Worm (Caenorhabditis elegans): Measurements from ENCODE around the gene arx-2.
A peak's percentile ranks its signal among the peaks of the same experiment; 100 is the strongest.

Gene arx-2

DNA sequence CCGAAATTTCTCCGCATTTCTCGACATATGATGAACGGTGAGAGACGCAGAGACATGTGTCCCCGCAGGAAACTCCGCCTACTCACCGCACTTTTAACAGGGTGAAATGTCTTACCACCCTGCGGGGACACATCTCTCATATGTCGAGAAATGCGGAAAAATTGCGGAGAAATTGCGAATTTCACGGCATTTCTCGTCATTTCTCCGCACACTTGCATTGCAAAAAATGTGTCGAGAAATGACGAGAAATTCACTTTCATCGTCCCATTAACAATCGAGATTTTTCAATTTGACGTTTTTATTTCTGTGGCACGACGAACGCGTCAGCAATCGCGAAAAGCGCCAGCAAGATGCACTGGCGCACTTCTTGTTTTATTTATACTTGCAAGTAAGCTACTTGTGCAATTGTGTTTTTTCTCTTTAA, 3.8 kb upstream of the arx-2 start, which contains the start of gene K07C5.13:
Gene K07C5.13 (plus strand): TSS at position 151 of the 424 bp plus-strand sequence.
- peak; percentile 44; the same call in 1 of the 2 replicates for TF ChIP-seq ztf-29 (GFP tag; IDR thresholded peaks at IDR 0.05)
- TF ChIP-seq flt-1 (GFP tag; IDR thresholded peaks at IDR 0.05), result peak; percentile 77
- TF ChIP-seq ztf-23 (GFP tag; IDR thresholded peaks at IDR 0.05), result peak; percentile 79; the same call in 1 of the 2 replicates

DNA sequence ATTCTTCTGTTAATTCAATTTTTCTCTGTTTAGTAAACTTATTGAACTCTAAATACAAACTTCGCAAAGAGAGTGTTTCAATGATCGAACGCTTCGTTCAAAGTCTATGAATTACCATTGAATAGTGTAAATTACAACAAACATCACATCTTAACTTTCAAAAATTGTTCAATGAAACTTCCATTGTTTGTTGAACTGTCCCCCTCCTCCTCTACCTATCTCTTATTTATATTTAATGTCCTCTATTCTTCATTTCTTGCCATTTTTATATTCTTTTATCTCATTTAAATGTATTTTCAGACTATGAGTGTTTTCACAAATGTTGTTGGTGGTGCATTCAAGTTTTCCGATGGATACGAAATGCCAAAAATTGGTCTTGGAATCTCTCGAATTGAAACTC, 1.0 kb upstream of the arx-2 start, which contains the start of gene K07C5.2:
Gene K07C5.2 (plus strand): TSS at position 301 of the 400 bp plus-strand sequence.
- TF ChIP-seq klf-2 (GFP tag; conservative IDR thresholded peaks at IDR 0.05) (no peak), flt-1 (GFP tag; IDR thresholded peaks at IDR 0.05) (no peak), T22C8.4 (GFP tag; IDR thresholded peaks at IDR 0.05) (no peak), med-1 (GFP tag; optimal IDR thresholded peaks at IDR 0.05; ENCODE audit: insufficient read depth) (no peak), tab-1 (GFP tag; IDR thresholded peaks at IDR 0.05) (no peak), cog-1 (tag; optimal IDR thresholded peaks at IDR 0.05) (no peak), ref-1 (GFP tag; conservative IDR thresholded peaks at IDR 0.05) (no peak), ztf-23 (GFP tag; IDR thresholded peaks at IDR 0.05) (no peak), ztf-29 (GFP tag; IDR thresholded peaks at IDR 0.05) (no peak)

DNA sequence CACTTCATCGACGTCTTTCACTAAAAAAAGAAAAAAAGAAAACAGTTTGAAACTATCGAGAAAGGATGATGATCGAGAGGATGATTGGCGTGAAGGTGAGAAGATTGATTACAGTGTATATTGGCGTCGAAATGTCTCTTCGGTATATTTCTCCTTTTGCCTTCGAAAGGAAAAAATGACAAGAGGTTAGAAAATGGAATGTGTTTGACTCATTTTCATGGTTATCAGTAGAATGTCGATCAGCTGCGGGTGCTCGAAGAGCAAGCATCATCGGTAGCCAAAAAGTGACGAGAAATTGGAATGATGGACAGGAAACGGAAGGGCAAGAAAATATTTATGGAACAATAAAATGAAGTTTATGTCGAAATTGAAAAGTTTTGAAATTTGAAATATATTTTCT, 4.3 kb downstream of the arx-2 start:
- TF ChIP-seq med-1 (GFP tag; optimal IDR thresholded peaks at IDR 0.05; ENCODE audit: insufficient read depth), result no peak
- TF ChIP-seq ztf-29 (GFP tag; IDR thresholded peaks at IDR 0.05), result no peak
- no peak for TF ChIP-seq flt-1 (GFP tag; IDR thresholded peaks at IDR 0.05)
- TF ChIP-seq ztf-23 (GFP tag; IDR thresholded peaks at IDR 0.05), result no peak
- no peak for TF ChIP-seq ref-1 (GFP tag; conservative IDR thresholded peaks at IDR 0.05)
- TF ChIP-seq cog-1 (tag; optimal IDR thresholded peaks at IDR 0.05), result no peak
- no peak for TF ChIP-seq klf-2 (GFP tag; conservative IDR thresholded peaks at IDR 0.05)
- TF ChIP-seq tab-1 (GFP tag; IDR thresholded peaks at IDR 0.05), result no peak
- TF ChIP-seq T22C8.4 (GFP tag; IDR thresholded peaks at IDR 0.05), result no peak

DNA sequence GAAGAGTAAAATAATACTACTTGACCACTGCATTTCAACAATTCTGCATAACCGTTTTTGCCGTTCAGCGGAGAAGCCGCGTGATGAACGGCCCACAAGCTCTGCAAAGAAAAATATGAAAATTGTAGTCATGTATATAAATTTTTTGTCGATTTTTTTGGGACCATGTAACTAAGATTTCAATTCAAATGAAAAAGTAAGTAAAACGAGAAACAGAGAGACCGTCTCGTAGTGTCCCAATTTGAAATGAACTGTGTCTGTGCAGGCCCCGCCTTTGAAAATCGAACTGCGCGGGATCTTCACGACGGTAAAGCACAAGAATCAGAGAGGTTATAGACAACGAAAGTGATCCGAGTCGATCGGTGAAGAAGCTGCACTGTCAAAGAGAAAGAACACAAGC, 6.1 kb downstream of the arx-2 start, which contains the start of gene crm-1:
Gene crm-1 (minus strand): TSS at position 101 of the 400 bp plus-strand sequence.
- no peak for TF ChIP-seq tab-1 (GFP tag; IDR thresholded peaks at IDR 0.05)
- TF ChIP-seq ref-1 (GFP tag; conservative IDR thresholded peaks at IDR 0.05), result no peak
- no peak for TF ChIP-seq T22C8.4 (GFP tag; IDR thresholded peaks at IDR 0.05)
- no peak for TF ChIP-seq med-1 (GFP tag; optimal IDR thresholded peaks at IDR 0.05; ENCODE audit: insufficient read depth)
- TF ChIP-seq ztf-23 (GFP tag; IDR thresholded peaks at IDR 0.05), result no peak
- no peak for TF ChIP-seq ztf-29 (GFP tag; IDR thresholded peaks at IDR 0.05)

DNA sequence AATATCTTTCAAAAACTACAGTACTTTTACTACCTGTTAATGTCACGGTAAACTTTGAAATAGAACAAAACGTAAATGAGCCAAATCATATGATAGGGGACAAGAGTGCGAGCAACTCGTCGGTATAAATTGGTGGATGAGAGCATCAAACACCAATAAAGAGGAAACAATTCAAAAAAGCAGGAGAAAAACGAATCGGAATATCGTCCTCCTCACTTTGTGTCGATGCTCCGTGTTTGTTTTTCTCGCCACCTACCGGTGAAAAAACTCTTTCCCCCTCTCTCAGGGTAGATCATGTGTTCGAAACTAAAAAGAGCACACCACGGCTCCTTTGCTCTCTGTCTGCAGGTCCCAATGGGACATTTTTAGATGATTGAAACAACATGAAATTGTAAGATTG, 10.1 kb downstream of the arx-2 start:
- TF ChIP-seq tab-1 (GFP tag; IDR thresholded peaks at IDR 0.05) (no peak), ztf-23 (GFP tag; IDR thresholded peaks at IDR 0.05) (no peak), cog-1 (tag; optimal IDR thresholded peaks at IDR 0.05) (no peak), ztf-29 (GFP tag; IDR thresholded peaks at IDR 0.05) (no peak), klf-2 (GFP tag; conservative IDR thresholded peaks at IDR 0.05) (no peak), med-1 (GFP tag; optimal IDR thresholded peaks at IDR 0.05; ENCODE audit: insufficient read depth) (no peak), ref-1 (GFP tag; conservative IDR thresholded peaks at IDR 0.05) (no peak), flt-1 (GFP tag; IDR thresholded peaks at IDR 0.05) (no peak), T22C8.4 (GFP tag; IDR thresholded peaks at IDR 0.05) (no peak)

DNA sequence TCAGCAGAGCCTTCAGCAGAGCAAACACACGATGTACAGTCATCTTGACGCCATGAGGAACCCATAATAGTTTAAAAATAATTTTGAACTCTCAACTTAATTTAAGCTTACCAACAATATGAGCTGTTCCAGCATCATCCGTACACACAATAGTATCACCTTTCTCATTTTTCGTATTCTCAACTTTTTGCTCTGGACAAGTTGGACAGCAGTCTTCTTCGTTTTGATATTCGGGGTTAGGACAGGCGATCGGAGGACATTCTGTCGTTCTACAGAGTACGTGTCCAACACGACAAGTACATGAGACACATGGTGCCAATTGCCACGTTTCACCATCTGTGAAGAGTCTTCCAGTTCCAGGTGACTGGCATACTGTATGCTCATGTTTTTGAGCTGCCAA, 14.6 kb downstream of the arx-2 start:
- no peak for TF ChIP-seq ztf-23 (GFP tag; IDR thresholded peaks at IDR 0.05)
- TF ChIP-seq T22C8.4 (GFP tag; IDR thresholded peaks at IDR 0.05), result no peak
- TF ChIP-seq med-1 (GFP tag; optimal IDR thresholded peaks at IDR 0.05; ENCODE audit: insufficient read depth), result no peak
- TF ChIP-seq flt-1 (GFP tag; IDR thresholded peaks at IDR 0.05), result no peak

DNA sequence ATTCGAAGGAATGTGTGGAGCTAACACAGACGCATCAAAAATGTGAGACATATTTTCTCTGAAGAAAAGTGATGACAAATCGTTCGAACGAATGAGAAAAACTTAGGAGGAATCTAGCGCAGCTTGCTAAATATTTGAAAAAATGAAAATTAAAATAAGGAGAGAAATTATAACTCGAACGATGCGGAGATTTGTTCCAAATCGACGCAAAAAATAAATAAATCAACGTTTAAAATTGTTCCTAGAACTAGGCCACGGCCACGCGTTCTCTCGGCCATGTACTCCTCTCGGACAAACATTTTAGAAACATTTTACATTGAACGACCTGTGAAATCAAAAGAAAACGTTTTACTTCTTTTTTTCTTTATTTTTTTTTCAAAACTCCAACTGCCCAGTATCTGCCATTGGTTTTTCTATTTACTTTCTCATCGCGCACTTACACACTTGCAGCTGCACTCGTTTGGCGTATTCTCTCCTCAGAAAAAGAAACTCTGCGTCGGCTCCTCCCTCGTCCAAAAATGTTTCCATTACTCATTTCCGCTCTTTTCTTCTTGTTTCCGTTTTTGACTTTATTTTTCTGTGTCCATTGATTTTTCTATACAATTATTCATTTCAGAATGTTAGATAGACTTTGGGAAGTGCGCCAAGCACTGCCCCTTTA, 17.9 kb downstream of the arx-2 start, which contains the start of the genes gna-1 and B0024.13:
Gene gna-1 (minus strand): TSS at position 51 of the 661 bp plus-strand sequence.
Gene B0024.13 (plus strand): TSS at position 611 of the 661 bp plus-strand sequence.
- TF ChIP-seq ztf-29 (GFP tag; IDR thresholded peaks at IDR 0.05) (no peak), med-1 (GFP tag; optimal IDR thresholded peaks at IDR 0.05; ENCODE audit: insufficient read depth) (no peak), ztf-23 (GFP tag; IDR thresholded peaks at IDR 0.05) (peak; percentile 69; the same call in 1 of the 2 replicates)

DNA sequence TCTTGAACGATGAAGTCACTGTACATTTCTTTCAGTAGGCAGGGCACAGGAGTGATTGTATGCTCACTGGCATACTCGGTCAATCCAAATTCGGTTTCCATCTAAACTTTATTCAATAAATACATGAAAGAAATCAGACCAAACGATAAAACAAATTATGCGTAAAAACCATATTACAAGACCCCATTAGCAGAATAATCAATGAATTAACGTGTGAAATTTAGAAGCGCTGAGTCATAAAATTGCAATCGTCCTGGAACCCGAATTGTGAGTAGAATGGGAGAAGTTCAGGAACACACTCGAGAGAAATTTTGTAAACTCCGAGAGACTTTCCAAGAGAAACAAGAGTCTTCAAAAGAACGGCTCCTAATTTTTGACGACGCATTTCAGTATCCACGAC, 18.7 kb downstream of the arx-2 start, which contains the start of gene B0024.11:
Gene B0024.11 (minus strand): TSS at position 101 of the 400 bp plus-strand sequence.
- TF ChIP-seq med-1 (GFP tag; optimal IDR thresholded peaks at IDR 0.05; ENCODE audit: insufficient read depth) (no peak), ztf-23 (GFP tag; IDR thresholded peaks at IDR 0.05) (no peak), T22C8.4 (GFP tag; IDR thresholded peaks at IDR 0.05) (no peak), tab-1 (GFP tag; IDR thresholded peaks at IDR 0.05) (no peak), cog-1 (tag; optimal IDR thresholded peaks at IDR 0.05) (no peak), ztf-29 (GFP tag; IDR thresholded peaks at IDR 0.05) (no peak), klf-2 (GFP tag; conservative IDR thresholded peaks at IDR 0.05) (no peak), flt-1 (GFP tag; IDR thresholded peaks at IDR 0.05) (no peak), ref-1 (GFP tag; conservative IDR thresholded peaks at IDR 0.05) (no peak)

DNA sequence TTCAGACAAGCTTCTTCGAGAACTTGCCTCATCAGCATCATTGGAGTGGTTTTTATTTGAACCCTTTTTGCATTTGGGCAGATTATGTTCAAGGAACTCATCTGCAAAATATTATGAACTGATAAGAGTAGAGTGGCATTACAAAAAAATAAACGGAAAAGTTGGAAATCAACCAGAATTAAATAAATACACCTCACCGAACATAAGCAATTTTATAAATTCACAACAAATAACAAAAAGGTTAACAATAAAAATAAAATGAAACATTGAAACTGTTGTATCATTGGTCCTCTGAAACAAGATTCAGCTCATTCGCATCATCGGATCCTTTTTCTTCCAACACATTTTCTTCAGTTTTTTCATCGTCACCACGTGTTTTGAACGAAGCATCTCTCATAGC, 20.9 kb downstream of the arx-2 start, which contains the start of gene asps-1:
Gene asps-1 (minus strand): TSS at position 101 of the 400 bp plus-strand sequence.
- TF ChIP-seq med-1 (GFP tag; optimal IDR thresholded peaks at IDR 0.05; ENCODE audit: insufficient read depth) (no peak), ztf-23 (GFP tag; IDR thresholded peaks at IDR 0.05) (no peak), T22C8.4 (GFP tag; IDR thresholded peaks at IDR 0.05) (no peak)

DNA sequence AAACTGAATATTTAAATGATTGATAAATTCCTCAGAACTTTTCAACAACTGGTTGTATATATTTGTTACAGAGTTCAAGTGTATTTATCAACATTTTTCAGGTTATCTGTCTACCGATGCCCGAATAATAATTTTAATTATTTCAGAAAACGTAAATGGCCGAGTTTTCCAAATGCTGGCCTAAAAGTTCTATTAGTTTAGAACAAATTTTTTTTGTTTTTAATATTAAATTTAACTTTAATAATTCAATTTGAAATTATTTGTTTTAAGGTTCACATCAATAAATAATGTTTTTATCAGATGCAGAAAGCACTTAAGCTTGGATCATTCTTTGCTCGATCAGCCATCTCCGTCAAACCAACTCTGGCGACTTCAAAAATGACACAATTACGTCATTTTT, 23.8 kb downstream of the arx-2 start, which contains the start of gene trx-2:
Gene trx-2 (plus strand): TSS at position 301 of the 400 bp plus-strand sequence.
- TF ChIP-seq ztf-23 (GFP tag; IDR thresholded peaks at IDR 0.05) (no peak), ref-1 (GFP tag; conservative IDR thresholded peaks at IDR 0.05) (no peak), cog-1 (tag; optimal IDR thresholded peaks at IDR 0.05) (no peak), ztf-29 (GFP tag; IDR thresholded peaks at IDR 0.05) (no peak), klf-2 (GFP tag; conservative IDR thresholded peaks at IDR 0.05) (no peak), T22C8.4 (GFP tag; IDR thresholded peaks at IDR 0.05) (no peak), flt-1 (GFP tag; IDR thresholded peaks at IDR 0.05) (no peak), med-1 (GFP tag; optimal IDR thresholded peaks at IDR 0.05; ENCODE audit: insufficient read depth) (no peak), tab-1 (GFP tag; IDR thresholded peaks at IDR 0.05) (no peak)
